Fruit fly (Drosophila melanogaster) whole organism, embryonic: ENCODE measurements around the gene Mec2.

Experiments used
- ATbp ChIP-seq: fragments of 200-800 bp; sonication (Bioruptor generic); optimal IDR thresholded peaks from 2 replicates; lab custom pipeline; 2017; ENCODE audit warnings: missing biosample characterization, mild to moderate bottlenecking, missing genetic modification characterization, missing genetic modification reagents
- Atf3 ChIP-seq: fragments of 200-800 bp; sonication (Bioruptor generic); optimal IDR thresholded peaks from 3 replicates; lab custom pipeline; 2016; ENCODE audit warnings: missing biosample characterization, missing genetic modification characterization
- Atf6 ChIP-seq: fragments of 200-800 bp; sonication (Bioruptor generic); IDR thresholded peaks from 2 replicates; pipeline ENCODE4 v1.3.6; 2022; ENCODE audit warnings: missing biosample characterization, missing genetic modification characterization
- Blimp-1 ChIP-seq: fragments of 200-800 bp; sonication (Bioruptor generic); optimal IDR thresholded peaks from 3 replicates; lab custom pipeline; 2018; ENCODE audit warnings: missing biosample characterization, missing genetic modification characterization, mild to moderate bottlenecking, moderate library complexity, missing genetic modification reagents
- CG10267 ChIP-seq: fragments of 200-800 bp; sonication (Bioruptor generic); optimal IDR thresholded peaks from 2 replicates; lab custom pipeline; 2018; ENCODE audit warnings: missing biosample characterization, mild to moderate bottlenecking, missing genetic modification characterization, moderate library complexity
- CG10979 ChIP-seq: fragments of 200-800 bp; sonication (Bioruptor generic); optimal IDR thresholded peaks from 2 replicates; lab custom pipeline; 2018; ENCODE audit warnings: missing biosample characterization, mild to moderate bottlenecking, missing genetic modification characterization, moderate library complexity
- CG11398 ChIP-seq: fragments of 200-800 bp; sonication (Bioruptor generic); optimal IDR thresholded peaks from 2 replicates; lab custom pipeline; 2016; ENCODE audit warnings: missing biosample characterization, missing genetic modification characterization
- CG11456 ChIP-seq: fragments of 200-800 bp; sonication (Bioruptor generic); IDR thresholded peaks from 3 replicates; pipeline ENCODE4 v1.3.6; 2022; ENCODE audit warnings: missing biosample characterization, missing genetic modification characterization
- CG11504 ChIP-seq: fragments of 200-800 bp; sonication (Bioruptor generic); optimal IDR thresholded peaks from 3 replicates; lab custom pipeline; 2019; ENCODE audit warnings: missing biosample characterization, mild to moderate bottlenecking, missing genetic modification characterization, moderate library complexity
- CG12236 ChIP-seq: fragments of 200-800 bp; sonication (Bioruptor generic); optimal IDR thresholded peaks from 2 replicates; lab custom pipeline; 2016; ENCODE audit warnings: missing biosample characterization, missing genetic modification characterization
- CG14710 ChIP-seq: fragments of 200-800 bp; sonication (Bioruptor generic); optimal IDR thresholded peaks from 3 replicates; lab custom pipeline; 2019; ENCODE audit warnings: missing biosample characterization, mild to moderate bottlenecking, missing genetic modification characterization, moderate library complexity
- CG16815 ChIP-seq: fragments of 200-800 bp; sonication (Bioruptor generic); optimal IDR thresholded peaks from 3 replicates; lab custom pipeline; 2017; ENCODE audit warnings: missing biosample characterization, mild to moderate bottlenecking, missing genetic modification characterization
- CG17359 ChIP-seq: fragments of 200-800 bp; sonication (Bioruptor generic); optimal IDR thresholded peaks from 3 replicates; lab custom pipeline; 2018; ENCODE audit warnings: missing biosample characterization, mild to moderate bottlenecking, missing genetic modification characterization, moderate library complexity
- CG18262 ChIP-seq: fragments of 200-800 bp; optimal IDR thresholded peaks from 3 replicates; lab custom pipeline; 2019; ENCODE audit warnings: missing biosample characterization, mild to moderate bottlenecking, missing genetic modification characterization, moderate library complexity
- CG2712 ChIP-seq: fragments of 200-800 bp; optimal IDR thresholded peaks from 3 replicates; lab custom pipeline; 2019; ENCODE audit warnings: missing biosample characterization, mild to moderate bottlenecking, missing genetic modification characterization, moderate library complexity
- CG2889 ChIP-seq: fragments of 200-800 bp; sonication (Bioruptor generic); IDR thresholded peaks from 3 replicates; pipeline ENCODE4 v1.3.6; 2022; ENCODE audit warnings: missing biosample characterization, missing genetic modification characterization
- CG3838 ChIP-seq: fragments of 200-800 bp; sonication (Bioruptor generic); optimal IDR thresholded peaks from 3 replicates; lab custom pipeline; 2016; ENCODE audit warnings: missing biosample characterization, missing genetic modification characterization
- CG4424 ChIP-seq: fragments of 200-800 bp; sonication (Bioruptor generic); optimal IDR thresholded peaks from 3 replicates; lab custom pipeline; 2016; ENCODE audit warnings: missing biosample characterization, missing genetic modification characterization
- CG7357 ChIP-seq: fragments of 200-800 bp; sonication (Bioruptor generic); IDR thresholded peaks from 3 replicates; pipeline ENCODE4 v1.3.6; 2022; ENCODE audit warnings: missing biosample characterization, missing genetic modification characterization
- CG7556 ChIP-seq: fragments of 200-800 bp; sonication (Bioruptor generic); optimal IDR thresholded peaks from 2 replicates; lab custom pipeline; 2017; ENCODE audit warnings: missing biosample characterization, mild to moderate bottlenecking, missing genetic modification characterization
- CG7839 ChIP-seq: fragments of 200-800 bp; sonication (Bioruptor generic); optimal IDR thresholded peaks from 3 replicates; lab custom pipeline; 2018; ENCODE audit warnings: missing biosample characterization, mild to moderate bottlenecking, missing genetic modification characterization, moderate library complexity
- CG8388 ChIP-seq: fragments of 200-800 bp; sonication (Bioruptor generic); optimal IDR thresholded peaks from 2 replicates; lab custom pipeline; 2019; ENCODE audit warnings: missing biosample characterization, mild to moderate bottlenecking, missing genetic modification characterization, moderate library complexity
- CG9215 ChIP-seq: fragments of 200-800 bp; sonication (Bioruptor generic); IDR thresholded peaks from 2 replicates; pipeline ENCODE4 v1.3.6; 2022; ENCODE audit warnings: missing biosample characterization, missing genetic modification characterization
- Ets65A ChIP-seq: fragments of 200-800 bp; sonication (Bioruptor generic); peaks from one replicate; lab custom pipeline; 2016; ENCODE audit warnings: missing biosample characterization, missing genetic modification characterization
- Fer3 ChIP-seq: fragments of 200-800 bp; sonication (Bioruptor generic); optimal IDR thresholded peaks from 2 replicates; lab custom pipeline; 2018; ENCODE audit warnings: missing biosample characterization, mild to moderate bottlenecking, missing genetic modification characterization, moderate library complexity
- MTF-1 ChIP-seq: fragments of 200-800 bp; sonication (Bioruptor generic); optimal IDR thresholded peaks from 2 replicates; lab custom pipeline; 2018; ENCODE audit warnings: missing biosample characterization, mild to moderate bottlenecking, missing genetic modification characterization, borderline replicate concordance
- Oli ChIP-seq: fragments of 200-800 bp; sonication (Bioruptor generic); optimal IDR thresholded peaks from 2 replicates; lab custom pipeline; 2018; ENCODE audit warnings: missing biosample characterization, mild to moderate bottlenecking, missing genetic modification characterization, moderate library complexity
- Optix ChIP-seq: fragments of 200-800 bp; sonication (Bioruptor generic); IDR thresholded peaks from 3 replicates; pipeline ENCODE4 v1.3.6; 2022; ENCODE audit warnings: missing biosample characterization, missing genetic modification characterization
- Sin3A ChIP-seq: fragments of >200 bp; optimal IDR thresholded peaks from 2 replicates; lab custom pipeline; 2018
- Sox102F ChIP-seq: fragments of 200-800 bp; sonication (Bioruptor generic); optimal IDR thresholded peaks from 2 replicates; lab custom pipeline; 2018; ENCODE audit warnings: missing biosample characterization, mild to moderate bottlenecking, missing genetic modification characterization, moderate library complexity
- Stat92E ChIP-seq, 3 experiments: fragments of >200 bp in 2 of 3; fragments of 200-800 bp in 1 of 3; sonication (Bioruptor generic) in 1 of 3; optimal IDR thresholded peaks; 2 replicates each; lab custom pipeline; 2017 to 2019; ENCODE audit warnings: missing biosample characterization in 3 of 3, missing genetic modification characterization in 3 of 3, mild to moderate bottlenecking in 1 of 3, moderate library complexity in 1 of 3
- aop ChIP-seq: fragments of 200-800 bp; sonication (Bioruptor generic); IDR thresholded peaks from 2 replicates; pipeline ENCODE4 v1.3.6; 2022; ENCODE audit warnings: missing biosample characterization, missing genetic modification characterization
- ash1 ChIP-seq: fragments of 200-800 bp; sonication (Bioruptor generic); optimal IDR thresholded peaks from 2 replicates; lab custom pipeline; 2018; ENCODE audit warnings: missing biosample characterization, mild to moderate bottlenecking, missing genetic modification characterization
- az2 ChIP-seq: fragments of 200-800 bp; sonication (Bioruptor generic); optimal IDR thresholded peaks from 3 replicates; lab custom pipeline; 2016; ENCODE audit warnings: missing biosample characterization, missing genetic modification characterization
- bsh ChIP-seq, 2 experiments: fragments of 200-800 bp; sonication (Bioruptor generic); optimal IDR thresholded peaks; 2 replicates each; lab custom pipeline; 2017 to 2018; ENCODE audit warnings: mild to moderate bottlenecking in 2 of 2, missing biosample characterization in 2 of 2, missing genetic modification characterization in 2 of 2, moderate library complexity in 1 of 2
- dmrt99B ChIP-seq: fragments of 200-800 bp; sonication (Bioruptor generic); optimal IDR thresholded peaks from 2 replicates; lab custom pipeline; 2018; ENCODE audit warnings: missing biosample characterization, mild to moderate bottlenecking, missing genetic modification characterization, moderate library complexity
- dysf ChIP-seq: fragments of 200-800 bp; sonication (Bioruptor generic); IDR thresholded peaks from 3 replicates; pipeline ENCODE4 v1.3.6; 2022; ENCODE audit warnings: missing biosample characterization, missing genetic modification characterization
- fd96Cb ChIP-seq: fragments of 200-800 bp; sonication (Bioruptor generic); optimal IDR thresholded peaks from 2 replicates; lab custom pipeline; 2018; ENCODE audit warnings: missing biosample characterization, mild to moderate bottlenecking, missing genetic modification characterization, moderate library complexity
- hb ChIP-seq: fragments of 200-800 bp; sonication (Bioruptor generic); IDR thresholded peaks from 3 replicates; pipeline ENCODE4 v1.3.6; 2022; ENCODE audit warnings: missing biosample characterization, missing genetic modification characterization; ENCODE audit not compliant: partially characterized antibody
- jing ChIP-seq: fragments of 200-800 bp; sonication (Bioruptor generic); optimal IDR thresholded peaks from 2 replicates; lab custom pipeline; 2018; ENCODE audit warnings: missing biosample characterization, mild to moderate bottlenecking, missing genetic modification characterization
- kay ChIP-seq: fragments of 200-800 bp; sonication (Bioruptor generic); optimal IDR thresholded peaks from 2 replicates; lab custom pipeline; 2016; ENCODE audit warnings: missing biosample characterization, missing genetic modification characterization
- ken ChIP-seq: fragments of 200-800 bp; sonication (Bioruptor generic); IDR thresholded peaks from 3 replicates; pipeline ENCODE4 v1.3.6; 2022; ENCODE audit warnings: missing biosample characterization, missing genetic modification characterization
- nerfin-2 ChIP-seq: fragments of 200-800 bp; sonication (Bioruptor generic); IDR thresholded peaks from 2 replicates; pipeline ENCODE4 v1.3.6; 2022; ENCODE audit warnings: missing biosample characterization, missing genetic modification characterization; ENCODE audit not compliant: partially characterized antibody
- prd ChIP-seq, 3 experiments: fragments of >200 bp in 2 of 3; fragments of 200-800 bp in 1 of 3; sonication (Bioruptor generic) in 1 of 3; optimal IDR thresholded peaks in 2 of 3; IDR thresholded peaks in 1 of 3; 2 replicates in 2 of 3; 3 replicates in 1 of 3; pipeline versions ENCODE4 v1.3.6 to Lab custom; 2017 to 2022; ENCODE audit warnings: missing biosample characterization in 1 of 3, missing genetic modification characterization in 1 of 3
- ranshi ChIP-seq: fragments of 200-800 bp; sonication (Bioruptor generic); IDR thresholded peaks from 2 replicates; pipeline ENCODE4 v1.3.6; 2022; ENCODE audit warnings: missing biosample characterization, missing genetic modification characterization
- ro ChIP-seq: fragments of 200-800 bp; sonication (Bioruptor generic); IDR thresholded peaks from 2 replicates; pipeline ENCODE4 v1.3.6; 2022; ENCODE audit warnings: missing biosample characterization, missing genetic modification characterization
- sens-2 ChIP-seq: fragments of 200-800 bp; sonication (Bioruptor generic); IDR thresholded peaks from 2 replicates; pipeline ENCODE4 v1.3.6; 2022; ENCODE audit warnings: missing biosample characterization, missing genetic modification characterization

Gene Mec2

dm6 chrX:19187624-19188085 is at the start of gene Mec2 (continued):
- TF ChIP-seq CG7556 (GFP tag; lab: Kevin White, UChicago) (peak; percentile 55), aop (GFP tag; lab: Robert Waterston, UW) (peak; percentile 32; the same call in 1 of the 2 replicates), CG9215 (GFP tag; lab: Robert Waterston, UW) (peak; percentile 12; the same call in 1 of the 2 replicates), Fer3 (tag; lab: Kevin White, UChicago) (no peak), ken (peak; percentile 73), CG11398 (peak; percentile 42), az2 (GFP tag; lab: Kevin White, UChicago) (peak; percentile 56), CG12236 (GFP tag; lab: Kevin White, UChicago) (peak; percentile 3), CG2889 (GFP tag; lab: Robert Waterston, UW) (0 out of 3 replicates have a peak, but pooled peaks have one; percentile 49), CG16815 (GFP tag; lab: Kevin White, UChicago) (peak; percentile 27), kay (peak; percentile 59), fd96Cb (tag; lab: Kevin White, UChicago) (peak; percentile 7), ro (no peak), jing (peak; percentile 38), Optix (peak; percentile 63; the same call in 2 of the 3 replicates), CG11456 (GFP tag; lab: Robert Waterston, UW) (no peak; the same call in 2 of the 3 replicates), CG8388 (GFP tag; lab: Kevin White, UChicago) (peak; percentile 46)

dm6 chrX:19144785-19145422 is 42.9 kb upstream of the Mec2 start:
- TF ChIP-seq prd (optimal IDR thresholded peaks at IDR 0.05; lab: Kevin White, UChicago) (no peak), prd (GFP tag; IDR thresholded peaks at IDR 0.05; lab: Robert Waterston, UW) (peak; percentile 25; the same call in 1 of the 3 replicates), CG14710 (tag; lab: Kevin White, UChicago) (peak; percentile 7), Sox102F (GFP tag; lab: Kevin White, UChicago) (peak; percentile 19), CG2712 (tag; lab: Kevin White, UChicago) (peak; percentile 22), CG7556 (GFP tag; lab: Kevin White, UChicago) (peak; percentile 1), CG11504 (peak; percentile 57), ash1 (no peak), ranshi (GFP tag; lab: Robert Waterston, UW) (0 out of 2 replicates have a peak, but pooled peaks have one; percentile 22), ATbp (GFP tag; lab: Kevin White, UChicago) (peak; percentile 22), Stat92E (GFP tag; optimal IDR thresholded peaks at IDR 0.05; lab: Kevin White, UChicago) (peak in 1 of 3 experiments; percentile 37), Sin3A (no peak), Oli (tag; lab: Kevin White, UChicago) (peak; percentile 24), sens-2 (no peak), MTF-1 (GFP tag; lab: Kevin White, UChicago) (no peak), dysf (GFP tag; lab: Robert Waterston, UW) (peak; percentile 51; the same call in 1 of the 3 replicates), Atf6 (GFP tag; lab: Robert Waterston, UW) (no peak), CG4424 (peak; percentile 26), bsh (GFP tag; optimal IDR thresholded peaks at IDR 0.05; lab: Kevin White, UChicago) (peak; percentile 6 to 52), Ets65A (GFP tag; lab: Kevin White, UChicago) (peak; percentile 81), Blimp-1 (GFP tag; lab: Kevin White, UChicago) (peak; percentile 21), dmrt99B (tag; lab: Kevin White, UChicago) (peak; percentile 47), Atf3 (GFP tag; lab: Kevin White, UChicago) (no peak), hb (GFP tag; lab: Robert Waterston, UW) (no peak), CG17359 (tag; lab: Kevin White, UChicago) (peak; percentile 3), CG7357 (no peak), nerfin-2 (GFP tag; lab: Robert Waterston, UW) (no peak), CG7839 (tag; lab: Kevin White, UChicago) (peak; percentile 42), CG10267 (tag; lab: Kevin White, UChicago) (no peak), CG18262 (tag; lab: Kevin White, UChicago) (peak; percentile 29), CG3838 (GFP tag; lab: Kevin White, UChicago) (no peak), aop (GFP tag; lab: Robert Waterston, UW) (no peak), CG10979 (tag; lab: Kevin White, UChicago) (peak; percentile 13)
